Worm (Caenorhabditis elegans) whole organism, L4/young adult: ENCODE data around the gene C46C2.5.

Source experiments
- W03F9.2 ChIP-seq: fragments of 150-350 bp; optimal IDR thresholded peaks from 2 replicates; lab custom pipeline; 2014; ENCODE audit warnings: missing biosample characterization, missing genetic modification characterization
- dao-5 ChIP-seq: sonication (generic microtip); optimal IDR thresholded peaks from 2 replicates; lab custom pipeline; 2016; ENCODE audit warnings: missing genotype, missing genetic modification characterization, moderate library complexity, missing compliant biosample characterization
- him-1 ChIP-seq: sonication (generic microtip); optimal IDR thresholded peaks from 2 replicates; lab custom pipeline; 2016; ENCODE audit warnings: missing genotype, missing genetic modification reagents, missing genetic modification characterization, missing compliant biosample characterization

C46C2.5 gene

DNA sequence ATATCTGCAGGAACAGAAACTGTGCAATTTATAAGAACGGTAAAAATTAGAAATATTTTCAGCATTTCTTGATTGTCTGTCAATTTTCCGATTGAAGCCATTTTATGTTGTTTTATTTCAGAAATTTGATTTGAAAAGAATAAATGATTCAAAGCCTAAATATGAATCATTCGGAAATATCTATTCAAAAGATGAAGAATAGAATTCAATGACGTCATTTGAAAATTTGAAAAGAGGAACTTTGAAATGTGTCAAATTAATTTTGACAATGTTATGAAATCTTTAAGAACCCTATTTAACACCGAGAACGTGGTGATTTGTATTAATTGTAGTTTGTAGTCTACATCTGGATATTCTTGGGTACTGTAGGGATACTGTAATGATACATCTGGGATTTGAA is at the start of gene C46C2.5:
Gene C46C2.5 (minus strand): TSS at position 101 of the 400 bp plus-strand sequence.
- TF ChIP-seq him-1 (tag; lab: Kevin White, UChicago) (no peak), dao-5 (tag; lab: Kevin White, UChicago) (no peak), W03F9.2 (tag; lab: Kevin White, UChicago) (no peak)

DNA sequence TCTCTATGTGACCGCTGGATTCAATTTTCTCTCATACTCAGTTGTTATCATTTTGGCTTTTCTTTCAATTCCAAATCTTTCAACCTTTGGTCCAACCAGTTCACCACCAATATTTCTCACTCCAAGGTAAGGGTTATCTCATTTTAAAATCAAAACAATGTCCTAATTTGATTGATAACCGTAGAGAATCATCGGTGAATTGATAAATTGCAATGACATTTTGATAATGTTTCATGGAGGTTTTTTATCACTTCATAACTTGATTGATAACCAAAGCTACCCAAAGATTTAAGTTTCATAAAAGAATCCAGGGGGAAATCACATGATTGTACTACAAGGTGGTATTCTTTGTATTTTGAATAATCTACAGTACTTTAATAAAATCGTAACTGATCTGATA is 46.7 kb upstream of the C46C2.5 start:
- no peak for TF ChIP-seq dao-5 (tag; lab: Kevin White, UChicago)
- TF ChIP-seq W03F9.2 (tag; lab: Kevin White, UChicago), result no peak
- no peak for TF ChIP-seq him-1 (tag; lab: Kevin White, UChicago)

DNA sequence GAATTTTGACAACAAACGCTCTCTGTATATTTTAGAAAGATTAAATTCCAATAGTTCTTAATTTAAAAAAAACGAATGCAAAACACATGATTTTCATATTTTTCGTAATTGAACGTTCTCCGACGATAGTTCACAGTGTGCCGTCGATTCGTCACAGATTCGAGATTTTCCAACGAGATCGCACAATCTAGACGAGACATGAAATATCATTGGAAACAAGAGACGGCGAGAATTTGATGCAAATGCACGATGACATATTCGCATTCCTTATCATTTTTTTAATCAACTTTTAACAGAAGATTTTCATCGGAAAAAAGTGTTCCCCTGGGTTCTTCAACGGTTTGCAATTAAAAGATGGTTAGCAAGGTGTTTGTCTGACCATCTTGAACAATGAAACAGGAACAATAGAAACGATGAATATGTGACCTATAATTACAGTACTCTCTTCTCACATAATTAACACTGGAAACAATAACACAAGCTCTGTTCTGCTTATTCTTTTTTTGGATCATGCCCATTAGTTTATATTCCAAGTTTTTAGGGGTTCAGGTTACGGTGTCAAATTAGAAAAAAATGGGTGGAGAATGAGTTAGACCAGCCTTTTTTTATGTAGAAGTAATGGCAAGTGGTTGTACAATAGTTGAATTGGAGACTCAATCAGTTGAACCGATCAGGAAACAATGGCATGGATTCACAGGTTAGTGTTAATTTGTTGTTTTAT is 40.2 kb upstream of the C46C2.5 start, which contains the start of gene Y11D7A.3:
Gene Y11D7A.3 (plus strand): TSS at position 671 of the 721 bp plus-strand sequence.
- TF ChIP-seq dao-5 (tag; lab: Kevin White, UChicago) (no peak), him-1 (tag; lab: Kevin White, UChicago) (no peak), W03F9.2 (tag; lab: Kevin White, UChicago) (no peak)

DNA sequence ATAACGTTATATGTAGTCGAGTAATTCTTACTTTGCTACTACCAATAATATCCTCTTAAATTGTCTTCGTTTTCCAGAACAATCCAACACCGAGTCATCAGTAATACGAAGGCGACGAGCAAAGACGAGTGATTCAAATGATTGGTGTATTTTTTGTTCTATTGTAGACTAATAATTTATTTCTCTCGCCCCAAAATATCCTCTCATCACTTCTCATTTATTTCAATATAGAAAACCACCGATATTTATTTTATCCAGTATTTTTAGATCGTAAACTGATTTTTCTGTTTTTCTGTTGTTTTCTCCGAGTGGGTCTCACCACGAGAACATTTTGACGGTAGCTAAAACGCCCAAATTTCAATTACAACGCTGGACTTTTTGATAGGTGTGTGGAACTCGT is 35.2 kb upstream of the C46C2.5 start:
- TF ChIP-seq him-1 (tag; lab: Kevin White, UChicago), result no peak
- TF ChIP-seq dao-5 (tag; lab: Kevin White, UChicago), result no peak
- no peak for TF ChIP-seq W03F9.2 (tag; lab: Kevin White, UChicago)

DNA sequence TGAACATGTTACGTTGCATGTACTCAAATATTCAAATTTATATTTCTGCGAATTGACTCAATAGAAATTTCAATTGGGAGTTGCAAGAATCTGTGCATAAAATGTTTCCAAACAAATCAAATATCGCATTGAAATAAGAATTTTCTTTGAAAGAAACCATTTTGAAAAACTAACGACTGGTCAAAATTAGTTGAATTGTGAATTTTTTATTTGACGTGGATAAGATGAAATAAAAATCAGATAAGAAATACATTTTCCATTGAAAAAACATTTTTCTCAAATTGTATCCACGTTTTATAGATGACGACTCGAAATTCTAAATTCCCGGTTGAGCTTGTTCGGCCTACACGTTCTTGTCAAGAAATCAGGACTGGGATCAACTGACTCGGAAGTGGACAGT is 32.4 kb upstream of the C46C2.5 start, which contains the start of gene C46C2.3:
Gene C46C2.3 (plus strand): TSS at position 301 of the 400 bp plus-strand sequence.
- TF ChIP-seq him-1 (tag; lab: Kevin White, UChicago) (no peak), W03F9.2 (tag; lab: Kevin White, UChicago) (no peak), dao-5 (tag; lab: Kevin White, UChicago) (no peak)

DNA sequence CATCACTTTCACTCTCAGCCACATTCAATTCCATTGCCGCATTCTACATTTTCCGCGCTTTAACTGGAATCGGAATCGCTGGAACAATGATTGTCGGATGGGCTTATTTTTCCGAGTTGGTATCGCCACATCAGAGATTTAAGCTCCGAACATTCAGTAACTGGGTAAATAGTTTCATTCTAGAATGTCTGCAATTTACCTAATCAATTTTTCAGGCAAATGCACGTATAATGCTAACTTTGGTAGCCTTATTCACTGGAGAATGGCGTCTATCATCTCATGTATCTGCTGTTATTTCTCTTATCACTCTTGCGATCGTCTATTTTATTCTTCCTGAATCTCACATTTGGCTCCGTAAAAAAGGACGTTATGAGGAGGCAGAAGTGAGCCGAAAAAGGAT is 26.0 kb upstream of the C46C2.5 start:
- TF ChIP-seq dao-5 (tag; lab: Kevin White, UChicago) (no peak), him-1 (tag; lab: Kevin White, UChicago) (no peak), W03F9.2 (tag; lab: Kevin White, UChicago) (no peak)

DNA sequence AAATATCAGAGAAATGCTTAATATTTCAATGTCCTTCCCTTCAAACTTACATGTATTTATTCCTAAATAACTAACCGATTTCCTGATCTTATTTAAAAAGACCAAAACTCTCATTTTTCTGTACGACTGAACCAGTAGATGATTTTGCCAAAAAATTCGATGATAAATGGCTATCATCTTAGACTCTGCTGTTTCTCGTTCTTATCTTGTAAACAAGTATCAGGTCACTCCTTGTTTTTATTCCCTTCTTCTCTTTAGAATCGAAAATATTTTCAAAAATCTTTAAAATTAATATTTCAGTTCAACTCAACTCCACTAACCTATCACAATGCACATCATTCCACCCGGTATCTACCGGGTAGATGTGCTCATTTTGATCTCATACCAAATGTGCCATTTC is 25.0 kb upstream of the C46C2.5 start, which contains the start of gene C46C2.2:
Gene C46C2.2 (plus strand): TSS at position 301 of the 400 bp plus-strand sequence.
- no peak for TF ChIP-seq him-1 (tag; lab: Kevin White, UChicago)
- TF ChIP-seq W03F9.2 (tag; lab: Kevin White, UChicago), result no peak
- no peak for TF ChIP-seq dao-5 (tag; lab: Kevin White, UChicago)

DNA sequence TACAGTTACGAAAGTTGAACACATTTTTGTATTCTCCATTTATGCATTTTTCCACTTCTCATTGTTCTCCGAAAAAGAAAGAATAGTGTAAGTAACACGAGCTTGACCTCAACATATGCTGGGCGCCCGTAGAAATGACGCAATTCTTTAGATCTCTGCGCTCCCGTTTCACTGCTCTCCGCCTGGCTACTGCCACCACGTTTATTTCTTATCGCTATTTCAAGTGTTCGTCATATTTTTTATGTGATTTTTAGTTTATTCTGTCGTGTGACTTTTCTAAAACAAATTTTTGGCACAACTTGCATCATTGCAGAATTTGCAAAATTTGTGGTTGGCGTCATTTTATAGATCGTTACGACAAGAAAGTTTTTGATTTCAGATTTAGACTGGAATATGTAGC is 24.5 kb upstream of the C46C2.5 start:
- TF ChIP-seq dao-5 (tag; lab: Kevin White, UChicago), result no peak
- no peak for TF ChIP-seq W03F9.2 (tag; lab: Kevin White, UChicago)
- TF ChIP-seq him-1 (tag; lab: Kevin White, UChicago), result no peak

DNA sequence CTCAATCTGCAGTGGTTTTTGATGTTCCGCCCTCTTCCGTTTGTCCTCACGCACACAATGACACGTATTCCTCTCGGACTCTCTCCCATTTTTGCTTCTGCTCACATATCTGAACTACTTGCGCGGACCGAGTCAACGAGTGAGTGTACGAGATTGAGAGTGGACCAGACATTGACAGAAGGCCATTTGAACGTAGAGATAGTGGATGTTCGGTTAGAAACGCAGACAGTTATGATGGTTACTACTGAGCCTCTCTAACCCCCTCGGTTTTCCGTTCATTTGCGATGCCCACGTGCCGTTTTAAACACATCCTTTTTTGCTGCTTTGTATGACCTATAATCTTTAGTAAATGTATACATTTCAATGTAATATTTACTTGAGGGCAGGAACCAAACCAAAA is 24.0 kb upstream of the C46C2.5 start:
- TF ChIP-seq him-1 (tag; lab: Kevin White, UChicago), result no peak
- TF ChIP-seq W03F9.2 (tag; lab: Kevin White, UChicago), result no peak
- no peak for TF ChIP-seq dao-5 (tag; lab: Kevin White, UChicago)

DNA sequence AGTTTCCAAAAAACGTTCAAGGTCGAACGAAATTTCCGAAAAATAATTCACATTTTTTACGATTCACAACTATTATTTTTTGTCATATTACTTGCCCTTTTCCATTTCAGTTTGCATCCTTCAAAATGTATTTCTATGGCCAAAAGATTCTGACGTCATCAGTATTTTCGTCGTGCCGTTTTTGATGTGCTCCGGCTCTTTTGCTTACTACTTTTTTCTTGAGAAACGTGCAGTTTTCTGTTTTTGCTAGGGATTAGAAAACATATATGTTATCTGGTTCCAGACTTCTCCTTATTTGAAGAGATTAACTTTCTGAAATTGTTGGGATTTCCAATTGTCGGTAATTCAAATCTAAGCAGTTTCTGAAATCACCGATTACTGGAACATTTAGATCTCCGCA is 23.4 kb upstream of the C46C2.5 start:
- TF ChIP-seq him-1 (tag; lab: Kevin White, UChicago) (no peak), W03F9.2 (tag; lab: Kevin White, UChicago) (no peak), dao-5 (tag; lab: Kevin White, UChicago) (no peak)

DNA sequence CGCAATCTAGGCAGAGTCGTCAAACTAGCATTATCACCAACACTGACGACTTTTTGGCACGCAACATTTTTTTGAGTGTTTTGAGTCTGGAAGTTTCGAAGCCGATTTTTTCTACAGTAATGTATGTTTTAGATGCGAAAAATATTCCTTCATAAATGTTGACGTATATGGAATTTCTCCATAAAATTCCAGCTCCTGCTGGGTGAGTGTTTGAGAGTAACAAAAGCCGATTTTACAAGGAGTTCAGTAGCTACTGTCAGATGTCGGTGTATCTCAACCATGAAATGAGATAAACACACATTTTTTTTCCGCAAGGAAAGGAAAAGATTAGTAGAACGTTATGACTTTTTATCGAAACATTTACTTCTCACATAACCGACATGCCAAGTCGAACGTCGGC is 22.4 kb upstream of the C46C2.5 start:
- TF ChIP-seq dao-5 (tag; lab: Kevin White, UChicago), result no peak
- TF ChIP-seq him-1 (tag; lab: Kevin White, UChicago), result no peak
- no peak for TF ChIP-seq W03F9.2 (tag; lab: Kevin White, UChicago)

DNA sequence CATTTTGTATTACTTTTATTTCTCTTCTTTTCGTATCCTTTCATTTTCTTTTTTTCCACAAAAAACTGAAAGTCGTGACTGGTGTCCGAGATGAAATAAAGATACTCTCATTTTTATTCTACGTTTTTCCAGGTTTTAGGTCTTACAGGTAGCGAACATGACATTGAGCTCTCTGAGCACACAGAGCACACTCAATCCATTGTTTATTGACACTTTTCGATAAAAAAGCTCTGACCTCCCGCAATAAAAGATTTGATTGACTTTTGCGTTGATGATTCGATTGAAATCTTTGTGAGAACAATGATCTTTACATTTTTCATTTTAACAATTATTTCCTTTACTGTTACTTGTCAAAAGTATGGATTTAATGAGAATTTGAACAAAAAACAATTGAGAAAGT is 19.7 kb upstream of the C46C2.5 start, which contains the start of gene C46C2.6:
Gene C46C2.6 (plus strand): TSS at position 301 of the 400 bp plus-strand sequence.
- TF ChIP-seq W03F9.2 (tag; lab: Kevin White, UChicago) (no peak), him-1 (tag; lab: Kevin White, UChicago) (no peak), dao-5 (tag; lab: Kevin White, UChicago) (no peak)

DNA sequence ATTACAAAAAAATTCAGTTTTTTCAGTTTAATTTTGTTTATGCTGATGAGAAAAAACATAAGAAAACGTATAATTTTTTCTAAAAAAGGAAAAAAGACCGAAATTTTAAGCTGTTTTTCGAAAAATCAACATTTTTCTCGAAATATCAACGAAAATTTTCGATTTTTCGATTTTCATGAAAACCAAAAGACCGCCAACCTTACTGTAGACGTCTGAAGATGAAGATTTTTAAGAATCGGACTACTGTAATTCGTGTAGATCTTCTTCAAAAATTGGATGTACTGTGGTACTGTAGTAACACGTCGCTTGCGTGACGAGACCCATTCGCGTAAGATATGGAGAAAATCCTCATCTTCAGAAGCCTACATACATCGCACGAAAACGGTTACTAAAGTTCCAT is 18.4 kb upstream of the C46C2.5 start:
- TF ChIP-seq W03F9.2 (tag; lab: Kevin White, UChicago) (no peak), dao-5 (tag; lab: Kevin White, UChicago) (no peak), him-1 (tag; lab: Kevin White, UChicago) (no peak)

DNA sequence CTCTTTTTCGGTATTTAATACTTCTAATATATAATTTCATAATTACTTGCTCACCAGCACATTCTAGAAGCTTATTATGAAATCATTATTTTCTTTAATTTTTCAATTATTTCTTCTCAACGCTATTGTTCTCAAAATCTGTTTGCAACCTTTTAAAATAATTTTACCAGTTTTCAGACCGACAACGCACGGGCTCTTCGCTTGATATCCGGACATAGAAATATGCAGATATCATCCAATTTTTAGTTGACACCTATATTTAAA is 7.4 kb upstream of the C46C2.5 start, which contains the start of gene wnk-1:
Gene wnk-1 (plus strand): TSS at position 165 of the 264 bp plus-strand sequence.
- TF ChIP-seq him-1 (tag; lab: Kevin White, UChicago) (no peak), W03F9.2 (tag; lab: Kevin White, UChicago) (no peak), dao-5 (tag; lab: Kevin White, UChicago) (no peak)
